Worm (Caenorhabditis elegans) whole organism, L1 larva: Measurements from ENCODE around the gene Y55F3AM.9.

Experiments
- C16A3.4 ChIP-seq: fragments of 150-350 bp; optimal IDR thresholded peaks from 2 replicates; lab custom pipeline; 2014; ENCODE audit warnings: missing biosample characterization, missing genetic modification characterization
- grh-1 ChIP-seq: fragments of 200-800 bp; sonication (Bioruptor generic); IDR thresholded peaks from 2 replicates; pipeline ENCODE4 v1.3.6; 2022; ENCODE audit warnings: missing genetic modification reagents, missing genetic modification characterization, missing compliant biosample characterization
- hlh-4 ChIP-seq: sonication (generic microtip); optimal IDR thresholded peaks from 2 replicates; lab custom pipeline; 2016; ENCODE audit warnings: mild to moderate bottlenecking, missing genetic modification characterization, missing compliant biosample characterization
- mdl-1 ChIP-seq, 2 experiments: fragments of 150-350 bp; optimal IDR thresholded peaks; 2 replicates each; lab custom pipeline; 2014 to 2017; ENCODE audit warnings: missing biosample characterization in 2 of 2, missing genetic modification characterization in 2 of 2, inconsistent platforms in 1 of 2
- nhr-19 ChIP-seq: fragments of 200-800 bp; sonication (Bioruptor generic); conservative IDR thresholded peaks from 2 replicates; pipeline ENCODE4 v1.3.6; 2022; ENCODE audit warnings: missing genetic modification characterization, missing compliant biosample characterization
- nhr-47 ChIP-seq: sonication (generic microtip); optimal IDR thresholded peaks from 2 replicates; lab custom pipeline; 2016; ENCODE audit warnings: mild to moderate bottlenecking, missing genetic modification characterization, moderate library complexity, missing compliant biosample characterization
- nhr-77 ChIP-seq: fragments of 150-350 bp; optimal IDR thresholded peaks from 2 replicates; lab custom pipeline; 2014; ENCODE audit warnings: missing biosample characterization, missing genetic modification characterization
- nhr-84 ChIP-seq: sonication (generic microtip); optimal IDR thresholded peaks from 2 replicates; lab custom pipeline; 2017; ENCODE audit warnings: missing biosample characterization, missing genetic modification characterization
- nhr-90 ChIP-seq: sonication (generic microtip); optimal IDR thresholded peaks from 2 replicates; lab custom pipeline; 2016; ENCODE audit warnings: mild to moderate bottlenecking, missing genetic modification characterization, missing compliant biosample characterization; ENCODE audit not compliant: poor library complexity
- rnt-1 ChIP-seq: sonication (generic microtip); optimal IDR thresholded peaks from 2 replicates; lab custom pipeline; 2016; ENCODE audit warnings: mild to moderate bottlenecking, missing genetic modification characterization, moderate library complexity, missing compliant biosample characterization
- snpc-4 ChIP-seq: fragments of 150-350 bp; optimal IDR thresholded peaks from 2 replicates; lab custom pipeline; 2014; ENCODE audit warnings: missing biosample characterization, missing genetic modification characterization
- swsn-7 ChIP-seq: sonication (generic microtip); optimal IDR thresholded peaks from 2 replicates; lab custom pipeline; 2016; ENCODE audit warnings: missing genetic modification characterization, missing compliant biosample characterization
- vab-15 ChIP-seq: sonication (generic microtip); optimal IDR thresholded peaks from 2 replicates; lab custom pipeline; 2017; ENCODE audit warnings: missing genotype, mild to moderate bottlenecking, missing genetic modification characterization, missing compliant biosample characterization
- xbp-1 ChIP-seq: sonication (generic microtip); optimal IDR thresholded peaks from 2 replicates; lab custom pipeline; 2016; ENCODE audit warnings: missing genetic modification characterization, missing compliant biosample characterization

The Y55F3AM.9 gene

DNA sequence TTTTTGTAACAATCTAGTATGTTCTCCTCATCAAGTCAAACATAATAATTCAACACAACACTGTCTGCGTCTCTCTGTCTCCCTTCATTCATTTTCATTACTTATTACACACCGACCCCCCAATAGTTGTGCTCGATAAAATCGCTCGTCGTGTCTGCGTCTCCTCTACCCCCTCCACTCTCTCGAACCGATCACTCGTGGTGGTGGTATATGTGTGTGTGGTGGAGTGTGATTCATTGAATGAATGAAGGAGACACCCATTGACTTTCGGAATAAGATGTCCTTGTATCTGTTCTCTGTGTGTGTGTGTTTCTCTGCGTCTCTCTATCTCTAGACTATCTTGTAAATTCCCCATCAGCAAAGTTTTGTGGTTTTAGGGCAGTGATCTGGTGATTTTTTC lies 51.7 kb downstream of the Y55F3AM.9 start (continued):
- TF ChIP-seq hlh-4 (tag; lab: Kevin White, UChicago) (no peak), snpc-4 (peak; percentile 27), xbp-1 (tag; lab: Kevin White, UChicago) (peak; percentile 42), nhr-77 (tag; lab: Kevin White, UChicago) (peak; percentile 26), C16A3.4 (tag; lab: Kevin White, UChicago) (peak; percentile 39), nhr-19 (GFP tag; lab: Robert Waterston, UW) (peak; percentile 79), vab-15 (peak; percentile 8), grh-1 (GFP tag; lab: Robert Waterston, UW) (peak; percentile 57), mdl-1 (tag; optimal IDR thresholded peaks at IDR 0.05; lab: Kevin White, UChicago) (peak in 1 of 2 experiments; percentile 67), nhr-84 (tag; lab: Kevin White, UChicago) (no peak), swsn-7 (tag; lab: Kevin White, UChicago) (peak; percentile 67), nhr-47 (tag; lab: Kevin White, UChicago) (peak; percentile 68), nhr-90 (peak; percentile 79), rnt-1 (tag; lab: Kevin White, UChicago) (peak; percentile 80)
